Worm (Caenorhabditis elegans) whole organism, late embryonic: Measurements from ENCODE around the gene srd-47.

Experiments used
- C08G9.2 ChIP-seq: sonication (generic microtip); optimal IDR thresholded peaks from 2 replicates; lab custom pipeline; 2016; ENCODE audit warnings: mild to moderate bottlenecking, missing genetic modification characterization, moderate library complexity, missing compliant biosample characterization
- C38D4.7 ChIP-seq: fragments of 200-800 bp; sonication (Bioruptor generic); optimal IDR thresholded peaks from 2 replicates; lab custom pipeline; 2018; ENCODE audit warnings: mild to moderate bottlenecking, missing genetic modification characterization, moderate library complexity, missing compliant biosample characterization
- F13H6.1 ChIP-seq: sonication (generic microtip); optimal IDR thresholded peaks from 2 replicates; lab custom pipeline; 2016; ENCODE audit warnings: missing genetic modification characterization, missing compliant biosample characterization
- K02D7.2 ChIP-seq: sonication (generic microtip); optimal IDR thresholded peaks from 2 replicates; lab custom pipeline; 2017; ENCODE audit warnings: mild to moderate bottlenecking, missing genetic modification characterization, missing compliant biosample characterization
- K09A11.1 ChIP-seq: sonication (generic microtip); optimal IDR thresholded peaks from 2 replicates; lab custom pipeline; 2017; ENCODE audit warnings: antibody characterized with exemption, mild to moderate bottlenecking, missing genetic modification characterization, missing compliant biosample characterization; ENCODE audit not compliant: insufficient read depth
- Y22D7AL.16 ChIP-seq: sonication (generic microtip); optimal IDR thresholded peaks from 2 replicates; lab custom pipeline; 2016; ENCODE audit warnings: missing genetic modification characterization, missing compliant biosample characterization
- ceh-14 ChIP-seq: sonication (generic microtip); optimal IDR thresholded peaks from 2 replicates; lab custom pipeline; 2016; ENCODE audit warnings: missing genotype, missing genetic modification characterization, missing compliant biosample characterization
- ceh-18 ChIP-seq: sonication (generic microtip); optimal IDR thresholded peaks from 2 replicates; lab custom pipeline; 2016; ENCODE audit warnings: missing genetic modification characterization, missing compliant biosample characterization
- ceh-19 ChIP-seq: fragments of 200-800 bp; sonication (Bioruptor generic); optimal IDR thresholded peaks from 2 replicates; lab custom pipeline; 2018; ENCODE audit warnings: mild to moderate bottlenecking, missing genetic modification characterization, missing compliant biosample characterization
- ceh-22 ChIP-seq: sonication (generic microtip); optimal IDR thresholded peaks from 2 replicates; lab custom pipeline; 2017; ENCODE audit warnings: missing biosample characterization, missing genetic modification characterization
- ceh-30 ChIP-seq: fragments of 150-350 bp; optimal IDR thresholded peaks from 2 replicates; lab custom pipeline; 2014; ENCODE audit warnings: missing biosample characterization, missing genetic modification characterization
- ceh-31 ChIP-seq: sonication (generic microtip); optimal IDR thresholded peaks from 2 replicates; lab custom pipeline; 2016; ENCODE audit warnings: missing genetic modification characterization, missing compliant biosample characterization
- ceh-34 ChIP-seq: sonication (generic microtip); optimal IDR thresholded peaks from 2 replicates; lab custom pipeline; 2016; ENCODE audit warnings: mild to moderate bottlenecking, missing genetic modification characterization, missing compliant biosample characterization
- ceh-48 ChIP-seq: sonication (generic microtip); optimal IDR thresholded peaks from 2 replicates; lab custom pipeline; 2016; ENCODE audit warnings: missing genetic modification characterization, inconsistent platforms, missing compliant biosample characterization
- ceh-6 ChIP-seq: fragments of 200-800 bp; sonication (Bioruptor generic); optimal IDR thresholded peaks from 2 replicates; lab custom pipeline; 2018; ENCODE audit warnings: mild to moderate bottlenecking, missing genetic modification characterization, missing compliant biosample characterization
- dmd-4 ChIP-seq: sonication (generic microtip); optimal IDR thresholded peaks from 2 replicates; lab custom pipeline; 2016; ENCODE audit warnings: borderline replicate concordance, missing genetic modification characterization, missing compliant biosample characterization
- dve-1 ChIP-seq: sonication (generic microtip); optimal IDR thresholded peaks from 2 replicates; lab custom pipeline; 2017; ENCODE audit warnings: antibody characterized with exemption, mild to moderate bottlenecking, missing genetic modification characterization, missing compliant biosample characterization
- elt-2 ChIP-seq: sonication (generic microtip); optimal IDR thresholded peaks from 2 replicates; lab custom pipeline; 2016; ENCODE audit warnings: missing genetic modification reagents, missing genetic modification characterization, missing compliant biosample characterization
- ets-4 ChIP-seq: sonication (generic microtip); optimal IDR thresholded peaks from 2 replicates; lab custom pipeline; 2016; ENCODE audit warnings: missing genetic modification characterization, missing compliant biosample characterization
- eyg-1 ChIP-seq: sonication (generic microtip); optimal IDR thresholded peaks from 2 replicates; lab custom pipeline; 2016; ENCODE audit warnings: missing genotype, missing genetic modification characterization, missing compliant biosample characterization
- fax-1 ChIP-seq: sonication (generic microtip); optimal IDR thresholded peaks from 2 replicates; lab custom pipeline; 2016; ENCODE audit warnings: missing genotype, missing genetic modification characterization, missing compliant biosample characterization
- fkh-10 ChIP-seq: fragments of 150-350 bp; optimal IDR thresholded peaks from 2 replicates; lab custom pipeline; 2014; ENCODE audit warnings: missing biosample characterization, missing genetic modification reagents, missing genetic modification characterization
- hlh-15 ChIP-seq: sonication (generic microtip); optimal IDR thresholded peaks from 2 replicates; lab custom pipeline; 2016; ENCODE audit warnings: missing genetic modification characterization, missing compliant biosample characterization
- hlh-30 ChIP-seq: sonication (generic microtip); optimal IDR thresholded peaks from 2 replicates; lab custom pipeline; 2017; ENCODE audit warnings: antibody characterized with exemption, missing genetic modification characterization, missing compliant biosample characterization; ENCODE audit not compliant: insufficient read depth
- hlh-8 ChIP-seq: sonication (generic microtip); optimal IDR thresholded peaks from 2 replicates; lab custom pipeline; 2016; ENCODE audit warnings: missing genotype, missing genetic modification characterization, missing compliant biosample characterization
- mec-3 ChIP-seq: sonication (generic microtip); optimal IDR thresholded peaks from 2 replicates; lab custom pipeline; 2016; ENCODE audit warnings: borderline replicate concordance, missing genetic modification characterization, missing compliant biosample characterization
- nfya-1 ChIP-seq: sonication (generic microtip); optimal IDR thresholded peaks from 2 replicates; lab custom pipeline; 2017; ENCODE audit warnings: missing genetic modification characterization, mild to moderate bottlenecking, missing compliant biosample characterization, antibody characterized with exemption, moderate library complexity
- nhr-11 ChIP-seq: fragments of 150-350 bp; optimal IDR thresholded peaks from 2 replicates; lab custom pipeline; 2014; ENCODE audit warnings: missing biosample characterization, missing genetic modification characterization
- npax-4 ChIP-seq: sonication (generic microtip); optimal IDR thresholded peaks from 2 replicates; lab custom pipeline; 2016; ENCODE audit warnings: missing genetic modification characterization, missing compliant biosample characterization
- pat-9 ChIP-seq: fragments of 200-800 bp; sonication (Bioruptor generic); optimal IDR thresholded peaks from 2 replicates; lab custom pipeline; 2018; ENCODE audit warnings: mild to moderate bottlenecking, missing genetic modification characterization, moderate library complexity, missing compliant biosample characterization
- pax-1 ChIP-seq: fragments of 150-350 bp; optimal IDR thresholded peaks from 2 replicates; lab custom pipeline; 2014; ENCODE audit warnings: missing biosample characterization, missing genetic modification characterization
- pha-2 ChIP-seq: sonication (generic microtip); optimal IDR thresholded peaks from 2 replicates; lab custom pipeline; 2017; ENCODE audit warnings: mild to moderate bottlenecking, missing genetic modification characterization, missing compliant biosample characterization
- pha-4 ChIP-seq: fragments of 150-350 bp; optimal IDR thresholded peaks from 2 replicates; lab custom pipeline; 2018; ENCODE audit warnings: missing biosample characterization, missing genetic modification reagents, missing genetic modification characterization
- pqm-1 ChIP-seq: sonication (generic microtip); optimal IDR thresholded peaks from 2 replicates; lab custom pipeline; 2016; ENCODE audit warnings: missing genetic modification characterization, missing compliant biosample characterization
- pros-1 ChIP-seq: fragments of 150-350 bp; optimal IDR thresholded peaks from 2 replicates; lab custom pipeline; 2014; ENCODE audit warnings: missing biosample characterization, missing genetic modification reagents, missing genetic modification characterization
- sdc-2 ChIP-seq: sonication (generic microtip); optimal IDR thresholded peaks from 2 replicates; lab custom pipeline; 2016; ENCODE audit warnings: missing genotype, missing genetic modification characterization, missing compliant biosample characterization
- sox-2 ChIP-seq: fragments of 200-800 bp; sonication (Bioruptor generic); IDR thresholded peaks from 2 replicates; pipeline ENCODE4 v1.3.6; 2022; ENCODE audit warnings: missing genetic modification reagents, missing genetic modification characterization, missing compliant biosample characterization
- syd-9 ChIP-seq: sonication (generic microtip); optimal IDR thresholded peaks from 2 replicates; lab custom pipeline; 2016; ENCODE audit warnings: mild to moderate bottlenecking, missing genetic modification characterization, moderate library complexity, missing compliant biosample characterization
- tbx-2 ChIP-seq: sonication (generic microtip); optimal IDR thresholded peaks from 2 replicates; lab custom pipeline; 2016; ENCODE audit warnings: missing genetic modification characterization, missing compliant biosample characterization
- tbx-7 ChIP-seq: sonication (generic microtip); optimal IDR thresholded peaks from 2 replicates; lab custom pipeline; 2016; ENCODE audit warnings: missing genotype, missing genetic modification characterization, missing compliant biosample characterization
- ttx-3 ChIP-seq: sonication (generic microtip); optimal IDR thresholded peaks from 2 replicates; lab custom pipeline; 2016; ENCODE audit warnings: missing genetic modification reagents, missing genetic modification characterization, missing compliant biosample characterization
- unc-3 ChIP-seq, 2 experiments: fragments of 200-800 bp in 1 of 2; sonication (Bioruptor generic) in 1 of 2; sonication (generic microtip) in 1 of 2; conservative IDR thresholded peaks in 1 of 2; optimal IDR thresholded peaks in 1 of 2; 2 replicates each; pipeline versions ENCODE4 v1.3.6 to Lab custom; 2016 to 2022; ENCODE audit warnings: missing compliant biosample characterization in 2 of 2, missing genetic modification characterization in 2 of 2, missing genetic modification reagents in 1 of 2
- unc-42 ChIP-seq: sonication (generic microtip); optimal IDR thresholded peaks from 2 replicates; lab custom pipeline; 2016; ENCODE audit warnings: missing genotype, missing genetic modification characterization, missing compliant biosample characterization
- unc-86 ChIP-seq: sonication (generic microtip); optimal IDR thresholded peaks from 2 replicates; lab custom pipeline; 2016; ENCODE audit warnings: missing genetic modification characterization, missing compliant biosample characterization
- zip-5 ChIP-seq: sonication (generic microtip); optimal IDR thresholded peaks from 2 replicates; lab custom pipeline; 2016; ENCODE audit warnings: missing genetic modification characterization, missing compliant biosample characterization
- ztf-16 ChIP-seq: sonication (generic microtip); optimal IDR thresholded peaks from 2 replicates; lab custom pipeline; 2017; ENCODE audit warnings: missing genetic modification characterization, missing compliant biosample characterization

Gene srd-47

DNA sequence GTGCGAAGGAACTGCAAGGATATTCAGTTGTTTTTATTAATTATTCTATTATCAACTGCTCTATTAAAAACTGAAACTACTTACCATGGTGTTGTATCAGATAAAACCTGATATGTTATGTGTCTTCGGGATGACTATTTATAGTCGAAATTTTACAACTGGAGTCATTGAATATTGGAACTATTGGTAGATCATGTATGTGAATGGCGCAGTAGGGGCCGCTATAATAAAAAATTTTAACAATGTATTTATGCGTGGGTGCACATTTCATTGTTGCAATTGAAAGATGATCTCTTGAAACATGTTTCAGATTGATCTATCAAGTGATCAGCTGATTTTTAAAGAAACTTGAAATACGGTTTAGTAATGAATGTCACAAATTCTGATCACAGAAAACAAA is 25.5 kb downstream of the srd-47 start, which contains the start of gene nspc-14:
TSS of gene nspc-14 (minus strand) at position 101 of the 400 bp plus-strand sequence.
- TF ChIP-seq mec-3 (tag; lab: Kevin White, UChicago) (no peak), tbx-7 (tag; lab: Kevin White, UChicago) (no peak), pha-2 (tag; lab: Kevin White, UChicago) (no peak), sox-2 (GFP tag; lab: Robert Waterston, UW) (no peak), pax-1 (no peak), unc-86 (tag; lab: Kevin White, UChicago) (no peak), fkh-10 (GFP tag; lab: Kevin White, UChicago) (no peak), hlh-8 (tag; lab: Kevin White, UChicago) (no peak), ttx-3 (no peak), nhr-11 (tag; lab: Kevin White, UChicago) (no peak), hlh-15 (no peak), tbx-2 (tag; lab: Kevin White, UChicago) (no peak), Y22D7AL.16 (tag; lab: Kevin White, UChicago) (no peak), C38D4.7 (no peak), F13H6.1 (tag; lab: Kevin White, UChicago) (no peak), pat-9 (tag; lab: Kevin White, UChicago) (no peak), hlh-30 (no peak), dve-1 (no peak), ets-4 (no peak), pros-1 (tag; lab: Kevin White, UChicago) (no peak)

DNA sequence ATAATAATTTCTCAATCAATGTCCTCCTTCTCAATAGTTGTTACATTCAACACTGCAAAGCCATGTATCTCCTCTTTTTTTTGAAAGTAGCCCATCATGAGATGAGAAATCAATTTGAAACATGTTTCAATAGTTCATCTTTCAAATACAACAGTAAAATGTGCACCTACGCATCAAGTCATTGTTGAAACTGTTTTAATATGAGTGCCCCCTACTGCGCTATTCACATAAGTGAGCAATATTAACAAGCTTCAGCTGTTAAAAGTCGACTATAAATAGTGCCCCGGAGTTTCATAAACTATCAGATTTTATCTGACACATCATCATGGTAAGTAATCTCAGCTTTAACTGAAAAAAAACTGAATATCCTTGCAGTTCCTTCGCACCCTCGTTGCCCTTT is 27.0 kb downstream of the srd-47 start, which contains the start of the genes nspc-15 and F19H6.6:
TSS of gene nspc-15 (plus strand) at position 301 of the 400 bp plus-strand sequence.
TSS of gene F19H6.6 (plus strand) at position 384 of the 400 bp plus-strand sequence.
- no peak for TF ChIP-seq ceh-30
- TF ChIP-seq C08G9.2 (tag; lab: Kevin White, UChicago): no peak
- TF ChIP-seq elt-2 (tag; lab: Kevin White, UChicago): no peak
- TF ChIP-seq K09A11.1 (tag; lab: Kevin White, UChicago): no peak
- no peak for TF ChIP-seq ztf-16 (tag; lab: Kevin White, UChicago)
- TF ChIP-seq ceh-22 (tag; lab: Kevin White, UChicago): no peak
- TF ChIP-seq ets-4: no peak
- TF ChIP-seq ceh-6 (GFP tag; lab: Kevin White, UChicago): no peak
- no peak for TF ChIP-seq zip-5 (tag; lab: Kevin White, UChicago)
- no peak for TF ChIP-seq dmd-4 (tag; lab: Kevin White, UChicago)
- no peak for TF ChIP-seq unc-3 (GFP tag; conservative IDR thresholded peaks at IDR 0.05; lab: Robert Waterston, UW)
- TF ChIP-seq unc-3 (tag; optimal IDR thresholded peaks at IDR 0.05; lab: Kevin White, UChicago): no peak
- TF ChIP-seq eyg-1 (tag; lab: Kevin White, UChicago): no peak
- TF ChIP-seq fax-1 (tag; lab: Kevin White, UChicago): no peak
- no peak for TF ChIP-seq C38D4.7
- TF ChIP-seq ceh-19 (GFP tag; lab: Kevin White, UChicago): no peak
- TF ChIP-seq npax-4 (tag; lab: Kevin White, UChicago): no peak
- TF ChIP-seq mec-3 (tag; lab: Kevin White, UChicago): no peak
- TF ChIP-seq nfya-1 (tag; lab: Kevin White, UChicago): no peak

DNA sequence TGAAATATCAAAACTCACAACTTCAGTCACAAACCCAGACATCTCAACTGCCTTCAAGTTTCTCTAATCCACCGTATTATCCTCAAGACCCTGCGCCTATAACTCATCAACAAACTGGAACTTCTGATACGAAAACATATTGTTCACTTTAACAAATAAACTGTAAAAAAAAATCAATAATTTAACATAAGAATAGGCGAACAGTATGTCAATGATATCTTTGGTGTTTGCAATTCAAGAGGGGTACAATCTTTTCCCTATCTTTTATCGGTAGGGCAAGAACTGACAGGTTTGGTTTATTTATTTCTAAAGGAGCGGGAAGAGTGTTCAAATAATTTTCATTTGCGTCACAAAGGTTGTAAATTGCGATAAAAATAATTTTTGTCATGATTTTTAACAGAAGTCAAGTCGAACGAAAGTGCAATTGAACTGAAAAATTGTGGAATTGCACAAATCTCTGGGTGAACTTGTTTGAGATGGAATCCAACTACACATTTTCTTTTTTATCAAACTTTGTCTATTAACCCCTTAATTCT is 29.6 kb downstream of the srd-47 start:
- no peak for TF ChIP-seq C08G9.2 (tag; lab: Kevin White, UChicago)
- peak; percentile 38 for TF ChIP-seq ceh-48
- TF ChIP-seq pha-4 (tag; lab: Kevin White, UChicago): no peak
- peak; percentile 73 for TF ChIP-seq nhr-11 (tag; lab: Kevin White, UChicago)
- TF ChIP-seq ets-4: peak; percentile 53
- TF ChIP-seq tbx-2 (tag; lab: Kevin White, UChicago): peak; percentile 71
- TF ChIP-seq ceh-14 (tag; lab: Kevin White, UChicago): peak; percentile 42
- TF ChIP-seq pqm-1 (tag; lab: Kevin White, UChicago): peak; percentile 33
- no peak for TF ChIP-seq ztf-16 (tag; lab: Kevin White, UChicago)
- peak; percentile 51 for TF ChIP-seq syd-9 (tag; lab: Kevin White, UChicago)
- peak; percentile 64 for TF ChIP-seq elt-2 (tag; lab: Kevin White, UChicago)
- peak; percentile 67 for TF ChIP-seq ceh-34 (tag; lab: Kevin White, UChicago)
- no peak for TF ChIP-seq unc-86 (tag; lab: Kevin White, UChicago)
- TF ChIP-seq nfya-1 (tag; lab: Kevin White, UChicago): peak; percentile 87
- TF ChIP-seq ceh-30: peak; percentile 1
- TF ChIP-seq K02D7.2 (tag; lab: Kevin White, UChicago): no peak
- peak; percentile 9; the same call in 1 of the 2 replicates for TF ChIP-seq unc-3 (GFP tag; conservative IDR thresholded peaks at IDR 0.05; lab: Robert Waterston, UW)
- peak; percentile 55 for TF ChIP-seq unc-3 (tag; optimal IDR thresholded peaks at IDR 0.05; lab: Kevin White, UChicago)
- TF ChIP-seq sox-2 (GFP tag; lab: Robert Waterston, UW): no peak
- peak; percentile 94 for TF ChIP-seq ceh-18
- peak; percentile 65 for TF ChIP-seq unc-42 (tag; lab: Kevin White, UChicago)
- peak; percentile 64 for TF ChIP-seq ceh-31 (tag; lab: Kevin White, UChicago)
- peak; percentile 96 for TF ChIP-seq dve-1
- peak; percentile 99 for TF ChIP-seq sdc-2
